Worm (Caenorhabditis elegans) whole organism, young adult: Measurements from ENCODE around the gene chil-19.
"Not testable (repeated sequence)": the region's sequence is repeated elsewhere in the genome, so short reads cannot be mapped to it uniquely, and the experiment has no call there.

Experiments
- let-526 ChIP-seq: fragments of 200-800 bp; sonication (Bioruptor generic); IDR thresholded peaks from 2 replicates; pipeline ENCODE4 v1.3.6; 2022; ENCODE audit warnings: missing genetic modification reagents, missing genetic modification characterization, missing compliant biosample characterization
- unc-62 ChIP-seq: fragments of 150-350 bp; optimal IDR thresholded peaks from 2 replicates; lab custom pipeline; 2014; ENCODE audit warnings: missing biosample characterization, missing genetic modification reagents, missing genetic modification characterization

- not testable (repeated sequence) for TF ChIP-seq unc-62 (GFP tag; lab: Kevin White, UChicago); let-526 (GFP tag; lab: Robert Waterston, UW)
Measured at ce11 chrII:9452172-9452571, 2.0 kb downstream of the chil-19 start, which contains the start of gene R09D1.12.
